Fruit fly (Drosophila melanogaster) whole organism, embryonic: ENCODE results near the gene CG4968.

Source experiments
- Aef1 ChIP-seq: fragments of 200-800 bp; sonication (Bioruptor generic); IDR thresholded peaks from 3 replicates; pipeline ENCODE4 v1.3.6; 2022; ENCODE audit warnings: missing biosample characterization, missing genetic modification characterization
- Asciz ChIP-seq: fragments of 200-800 bp; sonication (Bioruptor generic); optimal IDR thresholded peaks from 2 replicates; lab custom pipeline; 2017; ENCODE audit warnings: missing biosample characterization, mild to moderate bottlenecking, missing genetic modification characterization, missing genetic modification reagents
- BEAF-32 ChIP-seq: fragments of 200-800 bp; sonication (Bioruptor generic); optimal IDR thresholded peaks from 3 replicates; lab custom pipeline; 2017; ENCODE audit warnings: missing biosample characterization, missing genetic modification characterization, mild to moderate bottlenecking, moderate library complexity, missing genetic modification reagents
- Blimp-1 ChIP-seq: fragments of 200-800 bp; sonication (Bioruptor generic); optimal IDR thresholded peaks from 3 replicates; lab custom pipeline; 2018; ENCODE audit warnings: missing biosample characterization, missing genetic modification characterization, mild to moderate bottlenecking, moderate library complexity, missing genetic modification reagents
- BtbVII ChIP-seq: fragments of 200-800 bp; sonication (Bioruptor generic); optimal IDR thresholded peaks from 3 replicates; lab custom pipeline; 2017; ENCODE audit warnings: missing biosample characterization, mild to moderate bottlenecking, missing genetic modification characterization
- CG10267 ChIP-seq: fragments of 200-800 bp; sonication (Bioruptor generic); optimal IDR thresholded peaks from 2 replicates; lab custom pipeline; 2018; ENCODE audit warnings: missing biosample characterization, mild to moderate bottlenecking, missing genetic modification characterization, moderate library complexity
- CG11456 ChIP-seq: fragments of 200-800 bp; sonication (Bioruptor generic); IDR thresholded peaks from 3 replicates; pipeline ENCODE4 v1.3.6; 2022; ENCODE audit warnings: missing biosample characterization, missing genetic modification characterization
- CG11696 ChIP-seq: fragments of 200-800 bp; sonication (Bioruptor generic); IDR thresholded peaks from 2 replicates; pipeline ENCODE4 v1.3.6; 2022; ENCODE audit warnings: missing biosample characterization, missing genetic modification characterization
- CG12104 ChIP-seq: fragments of 200-800 bp; sonication (Bioruptor generic); optimal IDR thresholded peaks from 3 replicates; lab custom pipeline; 2016; ENCODE audit warnings: missing biosample characterization, missing genetic modification characterization
- CG12659 ChIP-seq: fragments of 200-800 bp; sonication (Bioruptor generic); optimal IDR thresholded peaks from 3 replicates; lab custom pipeline; 2017; ENCODE audit warnings: mild to moderate bottlenecking, missing biosample characterization, missing genetic modification reagents, missing genetic modification characterization
- CG12744 ChIP-seq: fragments of 200-800 bp; sonication (Bioruptor generic); optimal IDR thresholded peaks from 2 replicates; lab custom pipeline; 2016; ENCODE audit warnings: missing biosample characterization, missing genetic modification characterization
- CG15073 ChIP-seq: fragments of 200-800 bp; sonication (Bioruptor generic); optimal IDR thresholded peaks from 2 replicates; lab custom pipeline; 2016; ENCODE audit warnings: missing biosample characterization, missing genetic modification characterization
- CG1529 ChIP-seq: fragments of 200-800 bp; sonication (Bioruptor generic); optimal IDR thresholded peaks from 3 replicates; lab custom pipeline; 2018; ENCODE audit warnings: missing biosample characterization, missing genetic modification characterization
- CG15601 ChIP-seq: fragments of 200-800 bp; sonication (Bioruptor generic); optimal IDR thresholded peaks from 3 replicates; lab custom pipeline; 2019; ENCODE audit warnings: missing biosample characterization, mild to moderate bottlenecking, missing genetic modification characterization, moderate library complexity
- CG15696 ChIP-seq: fragments of 200-800 bp; sonication (Bioruptor generic); optimal IDR thresholded peaks from 2 replicates; lab custom pipeline; 2019; ENCODE audit warnings: missing biosample characterization, mild to moderate bottlenecking, missing genetic modification characterization, moderate library complexity
- CG17912 ChIP-seq: fragments of 200-800 bp; sonication (Bioruptor generic); optimal IDR thresholded peaks from 2 replicates; lab custom pipeline; 2018; ENCODE audit warnings: missing biosample characterization, mild to moderate bottlenecking, missing genetic modification characterization
- CG18619 ChIP-seq: fragments of 200-800 bp; sonication (Bioruptor generic); optimal IDR thresholded peaks from 3 replicates; lab custom pipeline; 2017; ENCODE audit warnings: missing biosample characterization, mild to moderate bottlenecking, missing genetic modification characterization
- CG2678 ChIP-seq: fragments of 200-800 bp; sonication (Bioruptor generic); optimal IDR thresholded peaks from 3 replicates; lab custom pipeline; 2019; ENCODE audit warnings: missing biosample characterization, mild to moderate bottlenecking, missing genetic modification characterization, moderate library complexity
- CG3407 ChIP-seq: fragments of 200-800 bp; sonication (Bioruptor generic); optimal IDR thresholded peaks from 2 replicates; lab custom pipeline; 2018; ENCODE audit warnings: missing biosample characterization, mild to moderate bottlenecking, missing genetic modification characterization
- CG4730 ChIP-seq: fragments of 200-800 bp; sonication (Bioruptor generic); IDR thresholded peaks from 2 replicates; pipeline ENCODE4 v1.3.6; 2022; ENCODE audit warnings: missing biosample characterization, missing genetic modification characterization
- CG5180 ChIP-seq: fragments of 200-800 bp; sonication (Bioruptor generic); optimal IDR thresholded peaks from 3 replicates; lab custom pipeline; 2017; ENCODE audit warnings: missing biosample characterization, missing genetic modification characterization, mild to moderate bottlenecking, moderate library complexity, missing genetic modification reagents
- CG6765 ChIP-seq: fragments of 200-800 bp; sonication (Bioruptor generic); optimal IDR thresholded peaks from 3 replicates; lab custom pipeline; 2017; ENCODE audit warnings: missing biosample characterization, mild to moderate bottlenecking, missing genetic modification characterization
- CG6791 ChIP-seq: fragments of 200-800 bp; sonication (Bioruptor generic); IDR thresholded peaks from 3 replicates; pipeline ENCODE4 v1.3.6; 2022; ENCODE audit warnings: missing biosample characterization, missing genetic modification characterization; ENCODE audit not compliant: partially characterized antibody
- CG7357 ChIP-seq: fragments of 200-800 bp; sonication (Bioruptor generic); IDR thresholded peaks from 3 replicates; pipeline ENCODE4 v1.3.6; 2022; ENCODE audit warnings: missing biosample characterization, missing genetic modification characterization
- CG8478 ChIP-seq: fragments of >200 bp; optimal IDR thresholded peaks from 2 replicates; lab custom pipeline; 2018
- Dek ChIP-seq: fragments of 200-800 bp; sonication (Bioruptor generic); optimal IDR thresholded peaks from 3 replicates; lab custom pipeline; 2019; ENCODE audit warnings: missing biosample characterization, mild to moderate bottlenecking, missing genetic modification characterization, moderate library complexity
- HLH4C ChIP-seq: fragments of 200-800 bp; sonication (Bioruptor generic); IDR thresholded peaks from 3 replicates; pipeline ENCODE4 v1.3.6; 2022; ENCODE audit warnings: missing biosample characterization, missing genetic modification characterization; ENCODE audit not compliant: partially characterized antibody
- Lim3 ChIP-seq: fragments of 200-800 bp; sonication (Bioruptor generic); IDR thresholded peaks from 2 replicates; pipeline ENCODE4 v1.3.6; 2022; ENCODE audit warnings: missing biosample characterization, missing genetic modification characterization
- MBD-R2 ChIP-seq: fragments of 200-800 bp; sonication (Bioruptor generic); IDR thresholded peaks from 2 replicates; pipeline ENCODE4 v1.3.6; 2022; ENCODE audit warnings: missing biosample characterization, missing genetic modification characterization
- MESR4 ChIP-seq: fragments of 200-800 bp; sonication (Bioruptor generic); optimal IDR thresholded peaks from 2 replicates; lab custom pipeline; 2018; ENCODE audit warnings: missing biosample characterization, mild to moderate bottlenecking, missing genetic modification characterization, moderate library complexity
- Sox100B ChIP-seq: fragments of 200-800 bp; sonication (Bioruptor generic); optimal IDR thresholded peaks from 3 replicates; lab custom pipeline; 2018; ENCODE audit warnings: missing biosample characterization, mild to moderate bottlenecking, missing genetic modification characterization
- Ssrp ChIP-seq: fragments of 200-800 bp; sonication (Bioruptor generic); optimal IDR thresholded peaks from 2 replicates; lab custom pipeline; 2018; ENCODE audit warnings: missing biosample characterization, mild to moderate bottlenecking, missing genetic modification characterization, moderate library complexity
- az2 ChIP-seq: fragments of 200-800 bp; sonication (Bioruptor generic); optimal IDR thresholded peaks from 3 replicates; lab custom pipeline; 2016; ENCODE audit warnings: missing biosample characterization, missing genetic modification characterization
- bsh ChIP-seq, 2 experiments: fragments of 200-800 bp; sonication (Bioruptor generic); optimal IDR thresholded peaks; 2 replicates each; lab custom pipeline; 2017 to 2018; ENCODE audit warnings: mild to moderate bottlenecking in 2 of 2, missing biosample characterization in 2 of 2, missing genetic modification characterization in 2 of 2, moderate library complexity in 1 of 2
- croc ChIP-seq: fragments of 200-800 bp; sonication (Bioruptor generic); conservative IDR thresholded peaks from 3 replicates; pipeline ENCODE4 v1.3.6; 2022; ENCODE audit warnings: missing biosample characterization, missing genetic modification characterization
- emc ChIP-seq: fragments of 200-800 bp; sonication (Bioruptor generic); optimal IDR thresholded peaks from 2 replicates; lab custom pipeline; 2016; ENCODE audit warnings: missing biosample characterization, missing genetic modification characterization
- gsb-n ChIP-seq: fragments of 200-800 bp; sonication (Bioruptor generic); optimal IDR thresholded peaks from 3 replicates; lab custom pipeline; 2018; ENCODE audit warnings: missing biosample characterization, mild to moderate bottlenecking, missing genetic modification characterization
- hth ChIP-seq: fragments of >200 bp; optimal IDR thresholded peaks from 2 replicates; lab custom pipeline; 2017; ENCODE audit warnings: inconsistent platforms
- insv ChIP-seq, 2 experiments: fragments of 200-800 bp; sonication (Bioruptor generic); optimal IDR thresholded peaks; 3 replicates each; lab custom pipeline; 2016 to 2018; ENCODE audit warnings: missing biosample characterization in 2 of 2, missing genetic modification characterization in 2 of 2
- luna ChIP-seq: fragments of 200-800 bp; sonication (Bioruptor generic); optimal IDR thresholded peaks from 2 replicates; lab custom pipeline; 2016; ENCODE audit warnings: missing biosample characterization, missing genetic modification characterization
- odd ChIP-seq: fragments of 200-800 bp; sonication (Bioruptor generic); optimal IDR thresholded peaks from 2 replicates; lab custom pipeline; 2017; ENCODE audit warnings: missing biosample characterization, mild to moderate bottlenecking, missing genetic modification characterization
- org-1 ChIP-seq: fragments of 200-800 bp; sonication (Bioruptor generic); optimal IDR thresholded peaks from 2 replicates; lab custom pipeline; 2017; ENCODE audit warnings: missing biosample characterization, missing genetic modification characterization
- seq ChIP-seq: fragments of 200-800 bp; sonication (Bioruptor generic); IDR thresholded peaks from 2 replicates; pipeline ENCODE4 v1.3.6; 2022; ENCODE audit warnings: missing biosample characterization, missing genetic modification characterization
- slou ChIP-seq: fragments of 200-800 bp; sonication (Bioruptor generic); optimal IDR thresholded peaks from 3 replicates; lab custom pipeline; 2016; ENCODE audit warnings: missing biosample characterization, missing genetic modification characterization
- slp2 ChIP-seq: fragments of 200-800 bp; sonication (Bioruptor generic); optimal IDR thresholded peaks from 2 replicates; lab custom pipeline; 2016; ENCODE audit warnings: missing biosample characterization, missing genetic modification characterization
- sob ChIP-seq: fragments of 200-800 bp; sonication (Bioruptor generic); IDR thresholded peaks from 2 replicates; pipeline ENCODE4 v1.3.6; 2022; ENCODE audit warnings: missing biosample characterization, missing genetic modification characterization
- trem ChIP-seq: fragments of 200-800 bp; optimal IDR thresholded peaks from 3 replicates; lab custom pipeline; 2019; ENCODE audit warnings: missing biosample characterization, mild to moderate bottlenecking, missing genetic modification characterization, moderate library complexity
- ttk ChIP-seq: fragments of 200-800 bp; sonication (Bioruptor generic); IDR thresholded peaks from 2 replicates; pipeline ENCODE4 v2.1.2; 2022; ENCODE audit warnings: missing biosample characterization, missing genetic modification characterization
- usp ChIP-seq: fragments of >200 bp; optimal IDR thresholded peaks from 2 replicates; lab custom pipeline; 2017; ENCODE audit warnings: missing biosample characterization, missing genetic modification characterization
- wek ChIP-seq: fragments of 200-800 bp; sonication (Bioruptor generic); optimal IDR thresholded peaks from 3 replicates; lab custom pipeline; 2018; ENCODE audit warnings: missing biosample characterization, mild to moderate bottlenecking, missing genetic modification characterization, moderate library complexity
- zen ChIP-seq: fragments of 200-800 bp; sonication (Bioruptor generic); optimal IDR thresholded peaks from 3 replicates; lab custom pipeline; 2018; ENCODE audit warnings: missing biosample characterization, mild to moderate bottlenecking, missing genetic modification characterization, moderate library complexity

Gene CG4968

dm6 chr2L:10299810-10300147 lies 6.9 kb upstream of the CG4968 start, which contains the start of gene CYLD (continued):
- TF ChIP-seq usp (no peak), ttk (GFP tag; lab: Robert Waterston, UW) (no peak), az2 (peak; percentile 77), CG3407 (GFP tag; lab: Kevin White, UChicago) (peak; percentile 20), croc (GFP tag; lab: Robert Waterston, UW) (no peak), trem (tag; lab: Kevin White, UChicago) (peak; percentile 75), CG6791 (GFP tag; lab: Robert Waterston, UW) (no peak), emc (GFP tag; lab: Kevin White, UChicago) (no peak), BtbVII (GFP tag; lab: Kevin White, UChicago) (peak; percentile 41), CG11696 (peak; percentile 40; the same call in 1 of the 2 replicates), CG11456 (GFP tag; lab: Robert Waterston, UW) (no peak), CG7357 (0 out of 3 replicates have a peak, but pooled peaks have one; percentile 18), BEAF-32 (peak; percentile 15), luna (GFP tag; lab: Kevin White, UChicago) (no peak), MBD-R2 (GFP tag; lab: Robert Waterston, UW) (peak; percentile 56), Aef1 (no peak; the same call in 2 of the 3 replicates), CG15601 (peak; percentile 70), gsb-n (tag; lab: Kevin White, UChicago) (peak; percentile 75), CG1529 (GFP tag; lab: Kevin White, UChicago) (peak; percentile 25), CG18619 (GFP tag; lab: Kevin White, UChicago) (peak; percentile 35), CG10267 (tag; lab: Kevin White, UChicago) (peak; percentile 77), zen (peak; percentile 62), Ssrp (tag; lab: Kevin White, UChicago) (peak; percentile 63), wek (GFP tag; lab: Kevin White, UChicago) (peak; percentile 97), CG12744 (GFP tag; lab: Kevin White, UChicago) (no peak), odd (GFP tag; lab: Kevin White, UChicago) (peak; percentile 70), sob (peak; percentile 66; the same call in 1 of the 2 replicates), insv (GFP tag; optimal IDR thresholded peaks at IDR 0.05; lab: Kevin White, UChicago) (no peak), CG2678 (tag; lab: Kevin White, UChicago) (peak; percentile 83), Dek (tag; lab: Kevin White, UChicago) (no peak), CG4730 (GFP tag; lab: Robert Waterston, UW) (no peak), CG12104 (peak; percentile 15), Lim3 (GFP tag; lab: Robert Waterston, UW) (no peak), MESR4 (GFP tag; lab: Kevin White, UChicago) (peak; percentile 26), CG15073 (no peak), HLH4C (GFP tag; lab: Robert Waterston, UW) (no peak; the same call in 1 of the 3 replicates), CG12659 (GFP tag; lab: Kevin White, UChicago) (peak; percentile 67), CG6765 (GFP tag; lab: Kevin White, UChicago) (peak; percentile 18), CG17912 (GFP tag; lab: Kevin White, UChicago) (no peak), Asciz (peak; percentile 46), CG5180 (GFP tag; lab: Kevin White, UChicago) (no peak), slou (GFP tag; lab: Kevin White, UChicago) (peak; percentile 73), seq (GFP tag; lab: Robert Waterston, UW) (peak; percentile 41; the same call in 1 of the 2 replicates), bsh (GFP tag; optimal IDR thresholded peaks at IDR 0.05; lab: Kevin White, UChicago) (peak in 1 of 2 experiments; percentile 83), hth (lab: Kevin White, UChicago) (no peak), Sox100B (GFP tag; lab: Kevin White, UChicago) (peak; percentile 57), CG15696 (tag; lab: Kevin White, UChicago) (peak; percentile 49), CG8478 (lab: Kevin White, UChicago) (no peak), org-1 (GFP tag; lab: Kevin White, UChicago) (peak; percentile 32), Blimp-1 (GFP tag; lab: Kevin White, UChicago) (peak; percentile 78), slp2 (GFP tag; lab: Kevin White, UChicago) (no peak)
